Fruit fly (Drosophila melanogaster): ENCODE results near the gene Skel.

The Skel gene

dm6 chr3R:10684284-10684683 is 2.5 kb upstream of the Skel start (continued):
- peak; percentile 37 for TF ChIP-seq Chrac-16 (GFP tag; optimal IDR thresholded peaks at IDR 0.05)
- peak; percentile 42 for TF ChIP-seq al (GFP tag; IDR thresholded peaks at IDR 0.05)
- TF ChIP-seq CG10462 (GFP tag; optimal IDR thresholded peaks at IDR 0.05): peak; percentile 27
- TF ChIP-seq CG8924 (tag; optimal IDR thresholded peaks at IDR 0.05): peak; percentile 53
- no peak for TF ChIP-seq Adf1 (GFP tag; IDR thresholded peaks at IDR 0.05)
- TF ChIP-seq Awh (GFP tag; IDR thresholded peaks at IDR 0.05): peak; percentile 82
- TF ChIP-seq CG18476 (GFP tag; optimal IDR thresholded peaks at IDR 0.05): no peak
- peak; percentile 45 for TF ChIP-seq CG2875 (GFP tag; optimal IDR thresholded peaks at IDR 0.05)
- peak; percentile 25 for TF ChIP-seq CG12071 (GFP tag; optimal IDR thresholded peaks at IDR 0.05)
- peak; percentile 59 to 70 for TF ChIP-seq chif (GFP tag; optimal IDR thresholded peaks at IDR 0.05)
- TF ChIP-seq CHES-1-like (GFP tag; optimal IDR thresholded peaks at IDR 0.05): peak; percentile 15
- no peak; the same call in 1 of the 2 replicates for TF ChIP-seq CG31224 (GFP tag; IDR thresholded peaks at IDR 0.05)
- TF ChIP-seq YL-1 (GFP tag; optimal IDR thresholded peaks at IDR 0.05): no peak
- TF ChIP-seq CG3726 (GFP tag; IDR thresholded peaks at IDR 0.05): peak; percentile 68; the same call in 1 of the 3 replicates
- TF ChIP-seq CG17359 (tag; optimal IDR thresholded peaks at IDR 0.05): peak; percentile 88
- TF ChIP-seq CG5953 (GFP tag; IDR thresholded peaks at IDR 0.05): peak; percentile 51
- TF ChIP-seq Trl (optimal IDR thresholded peaks at IDR 0.05): no peak
- TF ChIP-seq Trl (GFP tag; optimal IDR thresholded peaks at IDR 0.05): peak; percentile 61
- no peak for TF ChIP-seq CG13775 (GFP tag; optimal IDR thresholded peaks at IDR 0.05)
- TF ChIP-seq CG6254 (GFP tag; optimal IDR thresholded peaks at IDR 0.05): peak; percentile 56
- no peak for TF ChIP-seq CG9797 (GFP tag; optimal IDR thresholded peaks at IDR 0.05)
- TF ChIP-seq CG13296 (GFP tag; optimal IDR thresholded peaks at IDR 0.05): peak; percentile 41
- no peak for TF ChIP-seq vnd (GFP tag; IDR thresholded peaks at IDR 0.05; ENCODE audit: partially characterized antibody)
- no peak for TF ChIP-seq Elba2 (GFP tag; optimal IDR thresholded peaks at IDR 0.05)
- peak; percentile 68 for TF ChIP-seq row (GFP tag; IDR thresholded peaks at IDR 0.05)
- TF ChIP-seq Fer2 (tag; optimal IDR thresholded peaks at IDR 0.05): no peak
- no peak for TF ChIP-seq CG34224 (GFP tag; IDR thresholded peaks at IDR 0.05; ENCODE audit: partially characterized antibody)
- TF ChIP-seq fd3F (GFP tag; optimal IDR thresholded peaks at IDR 0.05): peak; percentile 10
- peak; percentile 77 for TF ChIP-seq gem (tag; optimal IDR thresholded peaks at IDR 0.05)
- no peak for TF ChIP-seq CG43689 (GFP tag; IDR thresholded peaks at IDR 0.05)
- peak; percentile 51; the same call in 1 of the 2 replicates for TF ChIP-seq aop (GFP tag; IDR thresholded peaks at IDR 0.05)
- TF ChIP-seq C15 (GFP tag; IDR thresholded peaks at IDR 0.05): no peak
- TF ChIP-seq CG7928 (GFP tag; optimal IDR thresholded peaks at IDR 0.05): no peak
- TF ChIP-seq CG14050 (GFP tag; IDR thresholded peaks at IDR 0.05): peak; percentile 58; the same call in 2 of the 3 replicates
- peak; percentile 51 for TF ChIP-seq salm (tag; optimal IDR thresholded peaks at IDR 0.05)
- TF ChIP-seq bowl (GFP tag; IDR thresholded peaks at IDR 0.05): no peak
- peak; percentile 13 for TF ChIP-seq Jarid2 (GFP tag; optimal IDR thresholded peaks at IDR 0.05)
- no peak for TF ChIP-seq Bgb (GFP tag; IDR thresholded peaks at IDR 0.05; ENCODE audit: partially characterized antibody)
- 0 out of 2 replicates have a peak, but pooled peaks have one; percentile 27 for TF ChIP-seq CkIIα-i1 (GFP tag; IDR thresholded peaks at IDR 0.05)
- TF ChIP-seq Lim3 (GFP tag; IDR thresholded peaks at IDR 0.05): peak; percentile 61
- TF ChIP-seq Optix (GFP tag; IDR thresholded peaks at IDR 0.05): peak; percentile 49; the same call in 1 of the 3 replicates
- TF ChIP-seq dati (GFP tag; IDR thresholded peaks at IDR 0.05): no peak
- no peak for TF ChIP-seq CG15696 (tag; optimal IDR thresholded peaks at IDR 0.05)
- peak; percentile 28; the same call in 1 of the 3 replicates for TF ChIP-seq croc (GFP tag; conservative IDR thresholded peaks at IDR 0.05)
- peak; percentile 94 for TF ChIP-seq sens (GFP tag)
- peak; percentile 42 for TF ChIP-seq CG5245 (GFP tag; optimal IDR thresholded peaks at IDR 0.05)
- no peak for TF ChIP-seq Taf1 (GFP tag; IDR thresholded peaks at IDR 0.05)
- TF ChIP-seq yki (optimal IDR thresholded peaks at IDR 0.05): no peak
- TF ChIP-seq dmrt99B (tag; optimal IDR thresholded peaks at IDR 0.05): peak; percentile 93
- TF ChIP-seq CG32532 (GFP tag; IDR thresholded peaks at IDR 0.05): peak; percentile 61
- TF ChIP-seq wek (GFP tag; optimal IDR thresholded peaks at IDR 0.05): peak; percentile 13
- TF ChIP-seq CG9727 (GFP tag; optimal IDR thresholded peaks at IDR 0.05): peak; percentile 30

All from whole organism, embryonic.